Fruit fly (Drosophila melanogaster): ENCODE data around the gene CG14877.

The CG14877 gene

DNA sequence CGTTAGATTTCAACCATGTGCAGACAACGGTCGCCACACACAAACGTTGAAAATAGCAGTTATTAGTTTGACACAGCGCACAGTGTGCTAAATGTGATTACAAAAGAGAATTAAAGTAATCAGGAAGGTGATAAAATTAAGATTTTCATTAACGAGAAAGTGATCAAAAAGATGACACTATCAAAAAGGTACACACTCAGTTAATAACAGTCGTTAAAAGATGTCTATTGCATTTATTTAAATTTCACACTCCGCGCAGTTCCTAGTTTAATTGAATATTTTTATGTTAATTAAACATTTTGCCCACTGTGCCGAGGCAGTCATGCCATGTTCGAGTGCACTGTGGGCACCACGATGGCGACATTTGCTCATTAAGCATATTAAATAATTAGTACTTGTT is 31.3 kb upstream of the CG14877 start (continued):
- TF ChIP-seq CG13894 (tag; optimal IDR thresholded peaks at IDR 0.05) (no peak), CG10543 (GFP tag; optimal IDR thresholded peaks at IDR 0.05) (peak; percentile 8), CG4820 (GFP tag; optimal IDR thresholded peaks at IDR 0.05) (no peak), CG9932 (GFP tag; IDR thresholded peaks at IDR 0.05) (no peak), Rfx (GFP tag; IDR thresholded peaks at IDR 0.05) (peak; percentile 40; the same call in 1 of the 2 replicates), Sry-β (GFP tag; optimal IDR thresholded peaks at IDR 0.05) (no peak), CG9797 (GFP tag; optimal IDR thresholded peaks at IDR 0.05) (no peak), nom (GFP tag; optimal IDR thresholded peaks at IDR 0.05) (no peak), az2 (GFP tag; optimal IDR thresholded peaks at IDR 0.05) (peak; percentile 25), pb (GFP tag; optimal IDR thresholded peaks at IDR 0.05) (no peak), otp (GFP tag; IDR thresholded peaks at IDR 0.05) (no peak), CG18262 (tag; optimal IDR thresholded peaks at IDR 0.05) (peak; percentile 40), Dp (GFP tag; optimal IDR thresholded peaks at IDR 0.05) (no peak), MTF-1 (GFP tag; optimal IDR thresholded peaks at IDR 0.05; ENCODE audit: borderline replicate concordance) (no peak), Six4 (GFP tag; optimal IDR thresholded peaks at IDR 0.05) (no peak), CG8089 (GFP tag; optimal IDR thresholded peaks at IDR 0.05) (no peak), CG33213 (GFP tag; optimal IDR thresholded peaks at IDR 0.05) (no peak), ci (GFP tag; IDR thresholded peaks at IDR 0.05) (no peak), CG9609 (GFP tag; optimal IDR thresholded peaks at IDR 0.05) (no peak), CG3847 (GFP tag; IDR thresholded peaks at IDR 0.05) (0 out of 2 replicates have a peak, but pooled peaks have one; percentile 28), stc (GFP tag; IDR thresholded peaks at IDR 0.05) (0 out of 2 replicates have a peak, but pooled peaks have one; percentile 21), CG30020 (tag; optimal IDR thresholded peaks at IDR 0.05) (no peak), bigmax (GFP tag; optimal IDR thresholded peaks at IDR 0.05) (no peak), Max (GFP tag; optimal IDR thresholded peaks at IDR 0.05) (no peak), Bgb (GFP tag; IDR thresholded peaks at IDR 0.05; ENCODE audit: partially characterized antibody) (no peak), CG12071 (GFP tag; optimal IDR thresholded peaks at IDR 0.05) (no peak), CG11504 (tag; optimal IDR thresholded peaks at IDR 0.05) (peak; percentile 64), CG16815 (GFP tag; optimal IDR thresholded peaks at IDR 0.05) (no peak), CG9727 (GFP tag; optimal IDR thresholded peaks at IDR 0.05) (peak; percentile 15), CG1792 (GFP tag; optimal IDR thresholded peaks at IDR 0.05) (no peak), fd96Cb (tag; optimal IDR thresholded peaks at IDR 0.05) (no peak), C15 (GFP tag; IDR thresholded peaks at IDR 0.05) (0 out of 3 replicates have a peak, but pooled peaks have one; percentile 14), CoRest (tag; optimal IDR thresholded peaks at IDR 0.05) (peak; percentile 27), hth (optimal IDR thresholded peaks at IDR 0.05) (no peak), dpn (GFP tag; optimal IDR thresholded peaks at IDR 0.05) (peak in 1 of 2 experiments; percentile 37), unpg (GFP tag; optimal IDR thresholded peaks at IDR 0.05) (peak; percentile 56), CG7556 (GFP tag; optimal IDR thresholded peaks at IDR 0.05) (peak; percentile 27), Optix (GFP tag; IDR thresholded peaks at IDR 0.05) (no peak), sqz (GFP tag; optimal IDR thresholded peaks at IDR 0.05) (no peak), fd64A (GFP tag; optimal IDR thresholded peaks at IDR 0.05) (no peak), Lim3 (GFP tag; IDR thresholded peaks at IDR 0.05) (no peak), nerfin-1 (tag; optimal IDR thresholded peaks at IDR 0.05) (no peak), CG6654 (GFP tag; optimal IDR thresholded peaks at IDR 0.05) (no peak), Hey (tag; optimal IDR thresholded peaks at IDR 0.05) (no peak), CG31441 (GFP tag; IDR thresholded peaks at IDR 0.05) (peak; percentile 38; the same call in 1 of the 2 replicates), CG4730 (GFP tag; IDR thresholded peaks at IDR 0.05) (no peak), Dll (GFP tag; IDR thresholded peaks at IDR 0.05; ENCODE audit: partially characterized antibody) (no peak), klu (GFP tag; IDR thresholded peaks at IDR 0.05) (no peak), CG8478 (optimal IDR thresholded peaks at IDR 0.05) (no peak), CG9876 (GFP tag; optimal IDR thresholded peaks at IDR 0.05) (no peak), Hr51 (GFP tag; optimal IDR thresholded peaks at IDR 0.05) (peak in 1 of 2 experiments; percentile 71)
